Worm (Caenorhabditis elegans) whole organism, young adult: Measurements from ENCODE around the gene H03G16.7.

Source experiments
- F10E7.11 ChIP-seq: sonication (generic microtip); optimal IDR thresholded peaks from 2 replicates; lab custom pipeline; 2017; ENCODE audit warnings: mild to moderate bottlenecking, missing genetic modification characterization, moderate library complexity, missing compliant biosample characterization
- F23B12.7 ChIP-seq: sonication (generic microtip); optimal IDR thresholded peaks from 2 replicates; lab custom pipeline; 2017; ENCODE audit warnings: missing genetic modification characterization, mild to moderate bottlenecking, missing compliant biosample characterization, antibody characterized with exemption, moderate library complexity; ENCODE audit not compliant: insufficient read depth
- F55B11.4 ChIP-seq: sonication (generic microtip); optimal IDR thresholded peaks from 2 replicates; lab custom pipeline; 2016; ENCODE audit warnings: missing compliant biosample characterization, missing genetic modification characterization, borderline replicate concordance; ENCODE audit not compliant: insufficient read depth
- K12H6.12 ChIP-seq: fragments of 200-800 bp; sonication (Bioruptor generic); optimal IDR thresholded peaks from 2 replicates; lab custom pipeline; 2018; ENCODE audit warnings: mild to moderate bottlenecking, missing genetic modification characterization, missing compliant biosample characterization
- T26A5.8 ChIP-seq: sonication (generic microtip); optimal IDR thresholded peaks from 2 replicates; lab custom pipeline; 2016; ENCODE audit warnings: missing genetic modification characterization, missing compliant biosample characterization
- akir-1 ChIP-seq: fragments of 200-800 bp; sonication (Bioruptor generic); optimal IDR thresholded peaks from 2 replicates; lab custom pipeline; 2018; ENCODE audit warnings: mild to moderate bottlenecking, missing genetic modification characterization, moderate library complexity, missing compliant biosample characterization
- attf-5 ChIP-seq: fragments of 200-800 bp; sonication (Bioruptor generic); optimal IDR thresholded peaks from 2 replicates; lab custom pipeline; 2018; ENCODE audit warnings: mild to moderate bottlenecking, missing genetic modification characterization, missing compliant biosample characterization
- cebp-1 ChIP-seq, 2 experiments: fragments of 200-800 bp in 1 of 2; sonication (Bioruptor generic) in 1 of 2; sonication (generic microtip) in 1 of 2; IDR thresholded peaks in 1 of 2; optimal IDR thresholded peaks in 1 of 2; 2 replicates each; pipeline versions ENCODE4 v1.3.6 to Lab custom; 2017 to 2022; ENCODE audit warnings: missing compliant biosample characterization in 2 of 2, missing genetic modification characterization in 2 of 2, mild to moderate bottlenecking in 1 of 2, missing genetic modification reagents in 1 of 2, moderate library complexity in 1 of 2
- dox-1 ChIP-seq: fragments of 200-800 bp; sonication (Bioruptor generic); IDR thresholded peaks from 2 replicates; pipeline ENCODE4 v1.3.6; 2022; ENCODE audit warnings: missing genetic modification reagents, missing genetic modification characterization, missing compliant biosample characterization
- egl-44 ChIP-seq: fragments of 200-800 bp; sonication (Bioruptor generic); IDR thresholded peaks from 2 replicates; pipeline ENCODE4 v1.3.6; 2022; ENCODE audit warnings: missing genetic modification reagents, missing genetic modification characterization, missing compliant biosample characterization
- ets-4 ChIP-seq: fragments of 200-800 bp; sonication (Bioruptor generic); optimal IDR thresholded peaks from 2 replicates; lab custom pipeline; 2018; ENCODE audit warnings: mild to moderate bottlenecking, missing genetic modification characterization, missing compliant biosample characterization
- him-1 ChIP-seq: sonication (generic microtip); optimal IDR thresholded peaks from 2 replicates; lab custom pipeline; 2016; ENCODE audit warnings: missing genotype, missing genetic modification reagents, missing genetic modification characterization, missing compliant biosample characterization
- hrde-1 ChIP-seq: sonication (generic microtip); optimal IDR thresholded peaks from 2 replicates; lab custom pipeline; 2016; ENCODE audit warnings: missing genetic modification characterization, mild to moderate bottlenecking, missing compliant biosample characterization, moderate library complexity, missing genotype, missing genetic modification reagents, borderline replicate concordance
- let-607 ChIP-seq, 2 experiments: fragments of 200-800 bp in 1 of 2; sonication (Bioruptor generic) in 1 of 2; sonication (generic microtip) in 1 of 2; optimal IDR thresholded peaks; 2 replicates each; lab custom pipeline; 2016 to 2018; ENCODE audit warnings: mild to moderate bottlenecking in 2 of 2, missing compliant biosample characterization in 2 of 2, missing genetic modification characterization in 2 of 2, moderate library complexity in 2 of 2, missing genotype in 1 of 2
- lin-54 ChIP-seq: fragments of 200-800 bp; sonication (Bioruptor generic); optimal IDR thresholded peaks from 2 replicates; lab custom pipeline; 2018; ENCODE audit warnings: mild to moderate bottlenecking, missing genetic modification characterization, missing compliant biosample characterization
- lsl-1 ChIP-seq: fragments of 200-800 bp; sonication (Bioruptor generic); optimal IDR thresholded peaks from 2 replicates; lab custom pipeline; 2018; ENCODE audit warnings: mild to moderate bottlenecking, missing genetic modification characterization, moderate library complexity, missing compliant biosample characterization
- lsy-27 ChIP-seq: sonication (generic microtip); optimal IDR thresholded peaks from 2 replicates; lab custom pipeline; 2017; ENCODE audit warnings: missing genetic modification characterization, mild to moderate bottlenecking, missing compliant biosample characterization, antibody characterized with exemption, missing genotype, borderline replicate concordance; ENCODE audit not compliant: insufficient read depth
- madf-10 ChIP-seq: sonication (generic microtip); optimal IDR thresholded peaks from 2 replicates; lab custom pipeline; 2016; ENCODE audit warnings: mild to moderate bottlenecking, missing genetic modification characterization, missing compliant biosample characterization
- madf-8 ChIP-seq: fragments of 200-800 bp; sonication (Bioruptor generic); conservative IDR thresholded peaks from 2 replicates; pipeline ENCODE4 v1.3.6; 2022; ENCODE audit warnings: missing genetic modification reagents, missing genetic modification characterization, missing compliant biosample characterization
- nhr-120 ChIP-seq: fragments of 200-800 bp; sonication (Bioruptor generic); IDR thresholded peaks from 2 replicates; pipeline ENCODE4 v1.3.6; 2022; ENCODE audit warnings: missing genetic modification characterization, missing compliant biosample characterization
- nhr-80 ChIP-seq: sonication (generic microtip); optimal IDR thresholded peaks from 2 replicates; lab custom pipeline; 2016; ENCODE audit warnings: missing genetic modification characterization, missing compliant biosample characterization
- nhr-90 ChIP-seq: sonication (generic microtip); optimal IDR thresholded peaks from 2 replicates; lab custom pipeline; 2016; ENCODE audit warnings: missing genotype, mild to moderate bottlenecking, missing genetic modification characterization, missing compliant biosample characterization
- sdz-38 ChIP-seq: sonication (generic microtip); optimal IDR thresholded peaks from 2 replicates; lab custom pipeline; 2016; ENCODE audit warnings: missing genotype, missing genetic modification characterization, missing compliant biosample characterization
- tbx-9 ChIP-seq: sonication (generic microtip); optimal IDR thresholded peaks from 2 replicates; lab custom pipeline; 2016; ENCODE audit warnings: borderline replicate concordance, missing genetic modification characterization, inconsistent platforms, missing compliant biosample characterization
- zfh-2 ChIP-seq: fragments of 200-800 bp; sonication (Bioruptor generic); conservative IDR thresholded peaks from 2 replicates; pipeline ENCODE4 v1.3.6; 2022; ENCODE audit warnings: missing genetic modification reagents, missing genetic modification characterization, missing compliant biosample characterization

Gene H03G16.7

ce11 chrX:15008697-15009096 is 47.1 kb downstream of the H03G16.7 start:
- TF ChIP-seq lin-54 (GFP tag; lab: Kevin White, UChicago) (no peak), akir-1 (GFP tag; lab: Kevin White, UChicago) (no peak), hrde-1 (no peak), F23B12.7 (tag; lab: Kevin White, UChicago) (no peak), ets-4 (no peak), nhr-120 (GFP tag; lab: Robert Waterston, UW) (no peak), tbx-9 (tag; lab: Kevin White, UChicago) (no peak), F10E7.11 (tag; lab: Kevin White, UChicago) (no peak), nhr-90 (no peak), madf-10 (tag; lab: Kevin White, UChicago) (no peak), T26A5.8 (tag; lab: Kevin White, UChicago) (no peak), egl-44 (GFP tag; lab: Robert Waterston, UW) (no peak)

ce11 chrX:15006847-15007358 is 48.9 kb downstream of the H03G16.7 start, which contains the start of gene ergi-2:
Gene ergi-2 (minus strand): TSS chrX:15007308.
- TF ChIP-seq sdz-38 (tag; lab: Kevin White, UChicago) (no peak), lsl-1 (GFP tag; lab: Kevin White, UChicago) (no peak), F55B11.4 (no peak), attf-5 (GFP tag; lab: Kevin White, UChicago) (peak; percentile 32), dox-1 (no peak), let-607 (tag; optimal IDR thresholded peaks at IDR 0.05; lab: Kevin White, UChicago) (peak; percentile 75 to 87), nhr-80 (tag; lab: Kevin White, UChicago) (peak; percentile 47), him-1 (no peak), zfh-2 (GFP tag; lab: Robert Waterston, UW) (no peak), K12H6.12 (tag; lab: Kevin White, UChicago) (no peak), lsy-27 (no peak), cebp-1 (GFP tag; IDR thresholded peaks at IDR 0.05; lab: Robert Waterston, UW) (no peak), cebp-1 (tag; optimal IDR thresholded peaks at IDR 0.05; lab: Kevin White, UChicago) (no peak), madf-8 (no peak)
